Fruit fly (Drosophila melanogaster): ENCODE results near the gene LManIII.

The LManIII gene

dm6 chr2L:8747480-8747879 is 21.0 kb downstream of the LManIII start:
- TF ChIP-seq CG6163 (GFP tag; IDR thresholded peaks at IDR 0.05) (no peak), CG1621 (tag; optimal IDR thresholded peaks at IDR 0.05) (no peak), achi (GFP tag; optimal IDR thresholded peaks at IDR 0.05) (no peak), Ets96B (tag; optimal IDR thresholded peaks at IDR 0.05) (no peak), CG7368 (GFP tag; optimal IDR thresholded peaks at IDR 0.05) (no peak), Eip78C (GFP tag) (no peak), Sox14 (GFP tag; optimal IDR thresholded peaks at IDR 0.05) (no peak), CG8632 (GFP tag; optimal IDR thresholded peaks at IDR 0.05) (no peak), CG6808 (GFP tag; optimal IDR thresholded peaks at IDR 0.05) (no peak)

- TF ChIP-seq Eip78C (GFP tag) (peak; percentile 77), topi (GFP tag; optimal IDR thresholded peaks at IDR 0.05) (peak; percentile 32), CG6792 (GFP tag; optimal IDR thresholded peaks at IDR 0.05) (peak; percentile 11), svp (GFP tag) (peak; percentile 57), Sox15 (GFP tag; optimal IDR thresholded peaks at IDR 0.05) (no peak), CG3919 (GFP tag; optimal IDR thresholded peaks at IDR 0.05) (peak; percentile 20)
These were observed 22.2 kb downstream of the LManIII start for dm6 chr2L:8746350-8746759.

- TF ChIP-seq CG3032 (tag; optimal IDR thresholded peaks at IDR 0.05), result no peak
- no peak for TF ChIP-seq Sox15 (GFP tag; optimal IDR thresholded peaks at IDR 0.05)
These were observed 25.4 kb downstream of the LManIII start for dm6 chr2L:8743082-8743481.

- TF ChIP-seq Blimp-1 (GFP tag; optimal IDR thresholded peaks at IDR 0.05) (no peak), CG7368 (GFP tag; optimal IDR thresholded peaks at IDR 0.05) (no peak), salr (GFP tag; optimal IDR thresholded peaks at IDR 0.05) (no peak), Eip78C (GFP tag) (peak; percentile 27), dsx (GFP tag; optimal IDR thresholded peaks at IDR 0.05; ENCODE audit: poor library complexity, severe bottlenecking) (peak; percentile 43), CG9139 (GFP tag; optimal IDR thresholded peaks at IDR 0.05) (no peak), CG6808 (GFP tag; optimal IDR thresholded peaks at IDR 0.05) (peak; percentile 99)
These were observed 27.7 kb downstream of the LManIII start for dm6 chr2L:8740757-8741278.

dm6 chr2L:8739984-8740756 is 28.3 kb downstream of the LManIII start, which contains the start of gene raw:
Gene raw, minus strand, starts transcription at chr2L:8740660.
- peak; percentile 93 for TF ChIP-seq vri (GFP tag; optimal IDR thresholded peaks at IDR 0.05)
- TF ChIP-seq CG9139 (GFP tag; optimal IDR thresholded peaks at IDR 0.05), result no peak
- peak; percentile 60; the same call in 2 of the 3 replicates for TF ChIP-seq CG6163 (GFP tag; IDR thresholded peaks at IDR 0.05)
- no peak for TF ChIP-seq svp (GFP tag)
- TF ChIP-seq CG4318 (GFP tag; optimal IDR thresholded peaks at IDR 0.05), result no peak
- peak; percentile 38 for TF ChIP-seq Lpt (GFP tag; optimal IDR thresholded peaks at IDR 0.05)
- peak; percentile 35; the same call in 1 of the 3 replicates for TF ChIP-seq eg (GFP tag; IDR thresholded peaks at IDR 0.05)
- TF ChIP-seq CG10669 (GFP tag; optimal IDR thresholded peaks at IDR 0.05), result no peak
- no peak for TF ChIP-seq net (GFP tag; optimal IDR thresholded peaks at IDR 0.05)
- TF ChIP-seq CG6808 (GFP tag; optimal IDR thresholded peaks at IDR 0.05), result no peak
- no peak for TF ChIP-seq acj6 (GFP tag; optimal IDR thresholded peaks at IDR 0.05)
- peak; percentile 30 to 65 for TF ChIP-seq ss (GFP tag; optimal IDR thresholded peaks at IDR 0.05)
- peak; percentile 95 for TF ChIP-seq fkh (GFP tag; optimal IDR thresholded peaks at IDR 0.05)
- TF ChIP-seq CG15336 (GFP tag; IDR thresholded peaks at IDR 0.05), result peak; percentile 40; the same call in 1 of the 2 replicates
- peak; percentile 19 for TF ChIP-seq Sox14 (GFP tag; optimal IDR thresholded peaks at IDR 0.05)
- peak; percentile 62 for TF ChIP-seq Eip78C (GFP tag)
- TF ChIP-seq CG6276 (GFP tag; optimal IDR thresholded peaks at IDR 0.05), result peak; percentile 17

Data from whole organism, prepupa.